Fruit fly (Drosophila melanogaster): ENCODE results near the gene CG43861.

DNA sequence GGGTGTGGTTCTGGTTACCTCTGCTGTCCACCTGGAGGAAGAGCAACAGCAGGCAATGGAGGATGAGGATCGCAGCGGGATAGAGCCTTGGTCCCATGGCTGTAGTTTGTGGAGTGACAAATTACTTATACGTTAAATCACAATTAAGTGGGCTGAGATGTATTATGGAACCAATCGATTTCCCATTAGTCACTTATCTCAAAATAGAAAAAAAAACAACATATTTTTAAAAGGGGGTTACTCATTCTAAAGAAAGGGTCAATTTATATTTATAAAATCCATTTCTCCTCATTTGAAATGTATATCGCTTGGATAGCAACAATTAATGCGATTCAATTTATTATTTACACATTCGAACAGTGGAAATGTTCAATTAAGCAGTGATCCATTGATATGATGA, 56.2 kb downstream of the CG43861 start, which contains the start of gene CG34051:
- no peak for TF ChIP-seq CG8478 (optimal IDR thresholded peaks at IDR 0.05)
- TF ChIP-seq pan (optimal IDR thresholded peaks at IDR 0.05) = no peak
- no peak for TF ChIP-seq psq (optimal IDR thresholded peaks at IDR 0.05)
- no peak for TF ChIP-seq usp (GFP tag; optimal IDR thresholded peaks at IDR 0.05)
- no peak for TF ChIP-seq Dll (optimal IDR thresholded peaks at IDR 0.05)
